Fruit fly (Drosophila melanogaster) whole organism: ENCODE data around the gene CG12715.

Experiments
- CG8478 ChIP-seq: fragments of >200 bp; optimal IDR thresholded peaks from 2 replicates; lab custom pipeline; 2018; ENCODE audit warnings: inconsistent platforms
- Dll ChIP-seq: fragments of >200 bp; optimal IDR thresholded peaks from 2 replicates; lab custom pipeline; 2017
- EcR ChIP-seq, 2 experiments: fragments of >200 bp; optimal IDR thresholded peaks; 2 replicates each; lab custom pipeline; 2017; ENCODE audit warnings: missing biosample characterization in 2 of 2, missing genetic modification characterization in 2 of 2, missing genetic modification reagents in 2 of 2
- pan ChIP-seq: fragments of >200 bp; optimal IDR thresholded peaks from 2 replicates; lab custom pipeline; 2017
- psq ChIP-seq: fragments of >200 bp; optimal IDR thresholded peaks from 2 replicates; lab custom pipeline; 2017
- usp ChIP-seq: fragments of >200 bp; optimal IDR thresholded peaks from 2 replicates; lab custom pipeline; 2017; ENCODE audit warnings: missing biosample characterization, missing genetic modification characterization, mixed read lengths

Gene CG12715

DNA sequence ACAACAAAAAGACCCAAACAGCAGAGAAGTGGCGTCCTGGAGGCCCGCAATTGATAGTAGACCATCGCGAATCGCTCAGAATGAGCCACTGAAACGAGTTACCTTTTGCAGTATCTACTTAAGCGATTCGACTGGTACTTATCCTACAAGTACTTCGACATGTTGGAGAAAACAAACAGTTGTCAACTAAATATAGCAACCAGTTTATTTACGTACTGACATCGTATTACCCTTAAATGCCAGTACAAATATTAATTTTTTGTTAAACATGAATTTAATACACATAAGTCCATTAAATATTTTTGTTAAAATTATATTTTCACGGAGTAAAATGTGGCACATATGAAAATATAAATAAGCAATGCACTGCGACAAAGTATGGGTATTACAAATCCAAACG lies at the start of gene CG12715:
CG12715 (minus strand) TSS at position 101 of the 400 bp plus-strand sequence.
- TF ChIP-seq pan (lab: Kevin White, UChicago) = no peak
- no peak for TF ChIP-seq Dll
- no peak for TF ChIP-seq CG8478 (lab: Kevin White, UChicago)
- TF ChIP-seq EcR (GFP tag; optimal IDR thresholded peaks at IDR 0.05; lab: Kevin White, UChicago) = no peak
- no peak for TF ChIP-seq usp (GFP tag; lab: Kevin White, UChicago)
- no peak for TF ChIP-seq psq (lab: Kevin White, UChicago)

- TF ChIP-seq EcR (GFP tag; optimal IDR thresholded peaks at IDR 0.05; lab: Kevin White, UChicago) (no peak), Dll (no peak), pan (lab: Kevin White, UChicago) (no peak), usp (GFP tag; lab: Kevin White, UChicago) (no peak), CG8478 (lab: Kevin White, UChicago) (no peak), psq (lab: Kevin White, UChicago) (no peak)
These were observed 49.4 kb upstream of the CG12715 start for dm6 chrX:13104571-13104970.

- TF ChIP-seq Dll (no peak), usp (GFP tag; lab: Kevin White, UChicago) (no peak), CG8478 (lab: Kevin White, UChicago) (no peak), pan (lab: Kevin White, UChicago) (no peak), EcR (GFP tag; optimal IDR thresholded peaks at IDR 0.05; lab: Kevin White, UChicago) (no peak), psq (lab: Kevin White, UChicago) (no peak)
These were observed 46.7 kb upstream of the CG12715 start for dm6 chrX:13101817-13102216.

DNA sequence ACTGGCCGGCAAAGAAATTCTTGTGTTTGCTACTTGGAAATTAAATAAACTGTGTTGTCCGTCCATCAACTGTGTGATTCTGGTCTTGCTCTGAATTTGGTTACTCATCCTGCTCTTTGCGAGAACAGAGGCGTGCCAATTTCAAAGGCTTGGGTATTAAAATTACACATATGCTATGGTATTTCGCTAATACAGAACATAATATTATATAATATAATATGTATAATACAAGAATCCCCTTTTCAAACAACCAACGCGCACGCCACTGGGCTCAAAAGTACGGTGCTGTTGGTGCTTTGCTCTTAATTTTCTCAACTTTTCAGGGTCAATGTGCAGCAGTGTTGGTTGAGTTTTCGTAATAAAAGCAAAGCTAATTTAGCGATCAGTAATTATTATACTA lies 44.8 kb upstream of the CG12715 start:
- no peak for TF ChIP-seq psq (lab: Kevin White, UChicago)
- TF ChIP-seq pan (lab: Kevin White, UChicago) = no peak
- TF ChIP-seq EcR (GFP tag; optimal IDR thresholded peaks at IDR 0.05; lab: Kevin White, UChicago) = no peak

DNA sequence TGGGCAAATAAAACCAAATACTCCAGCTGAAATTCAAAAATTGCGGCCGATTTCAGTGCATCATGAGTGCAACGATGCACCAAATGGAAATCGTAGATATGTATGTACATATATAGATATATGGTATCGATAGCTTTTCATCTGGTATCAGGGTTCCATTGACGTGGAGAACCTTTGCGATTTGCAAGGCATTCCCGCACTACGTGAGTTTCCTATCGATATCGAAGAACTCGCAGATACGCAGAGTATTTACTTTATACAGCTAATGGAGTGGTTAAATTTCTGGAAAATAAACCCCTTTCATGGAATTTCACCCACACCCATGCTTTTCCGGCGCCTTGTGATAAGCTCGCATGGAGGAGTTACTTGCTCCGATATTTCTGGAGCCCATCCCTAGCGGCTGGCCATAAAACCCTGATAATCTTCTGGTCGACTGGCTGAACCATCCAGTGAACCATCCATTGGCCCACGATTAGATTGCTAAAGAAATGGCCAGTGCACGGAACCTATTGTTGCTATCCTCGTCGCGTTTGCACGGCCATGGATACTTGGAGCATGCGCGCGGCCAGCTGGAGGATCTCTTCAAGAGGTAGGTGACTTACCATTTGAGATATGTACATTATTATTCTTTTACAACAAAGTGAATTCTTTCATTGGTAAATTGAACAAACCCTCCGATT lies 39.1 kb upstream of the CG12715 start, which contains the start of gene CG2200:
CG2200 (plus strand) TSS at position 215 of the 680 bp plus-strand sequence.
- TF ChIP-seq usp (GFP tag; lab: Kevin White, UChicago) = no peak
- TF ChIP-seq EcR (GFP tag; optimal IDR thresholded peaks at IDR 0.05; lab: Kevin White, UChicago) = no peak
- no peak for TF ChIP-seq psq (lab: Kevin White, UChicago)

DNA sequence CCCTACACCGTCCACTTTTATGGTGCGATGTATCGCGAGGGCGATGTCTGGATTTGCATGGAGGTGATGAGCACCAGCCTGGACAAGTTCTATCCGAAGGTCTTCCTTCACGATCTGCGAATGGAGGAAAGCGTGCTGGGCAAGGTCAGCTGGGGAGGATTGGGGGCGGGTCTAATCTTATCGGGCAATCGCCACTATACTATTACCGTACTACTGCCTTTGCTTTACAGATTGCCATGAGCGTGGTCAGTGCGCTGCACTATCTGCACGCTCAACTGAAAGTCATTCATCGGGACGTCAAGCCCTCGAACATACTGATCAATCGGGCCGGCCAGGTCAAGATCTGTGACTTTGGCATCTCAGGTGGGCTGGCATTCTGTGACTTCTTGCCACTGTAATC lies 36.7 kb upstream of the CG12715 start:
- no peak for TF ChIP-seq psq (lab: Kevin White, UChicago)
- TF ChIP-seq Dll = no peak
- TF ChIP-seq pan (lab: Kevin White, UChicago) = no peak
- TF ChIP-seq EcR (GFP tag; optimal IDR thresholded peaks at IDR 0.05; lab: Kevin White, UChicago) = no peak
- TF ChIP-seq usp (GFP tag; lab: Kevin White, UChicago) = no peak
- TF ChIP-seq CG8478 (lab: Kevin White, UChicago) = no peak

DNA sequence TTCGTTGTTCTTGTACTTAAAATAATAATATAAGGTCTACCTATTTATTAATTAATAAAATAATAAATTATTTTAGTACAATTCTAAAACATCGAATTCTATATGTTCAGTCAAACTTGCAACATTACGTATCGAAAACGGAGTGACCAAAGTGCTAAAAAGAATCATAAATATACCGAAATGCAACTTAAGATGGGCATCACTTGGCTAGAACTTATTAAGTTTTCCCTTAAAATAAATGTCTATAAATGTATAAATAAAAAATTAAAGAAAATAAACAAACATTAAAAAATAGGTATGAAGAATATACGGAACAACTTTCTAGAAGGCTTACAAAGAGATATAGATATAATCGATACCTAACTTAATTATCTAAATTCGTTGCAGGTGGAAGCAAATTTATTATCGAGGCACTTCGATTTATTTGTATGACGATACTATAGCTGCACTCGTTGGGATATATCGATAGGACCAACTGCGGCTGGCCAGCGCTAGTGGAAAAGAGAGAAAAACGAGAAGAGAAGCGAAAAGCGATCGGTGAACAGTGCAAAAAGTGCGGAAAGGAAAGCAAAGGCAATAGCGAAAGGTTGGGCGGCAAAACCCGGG lies 35.6 kb upstream of the CG12715 start, which contains the start of gene lic:
lic (plus strand) TSS at position 490 of the 606 bp plus-strand sequence.
- TF ChIP-seq pan (lab: Kevin White, UChicago) = no peak
- TF ChIP-seq Dll = no peak
- no peak for TF ChIP-seq EcR (GFP tag; optimal IDR thresholded peaks at IDR 0.05; lab: Kevin White, UChicago)

dm6 chrX:13089920-13090655 lies 35.0 kb upstream of the CG12715 start, which contains the start of gene hep:
hep (minus strand) TSS chrX:13090434.
- TF ChIP-seq EcR (GFP tag; optimal IDR thresholded peaks at IDR 0.05; lab: Kevin White, UChicago) (no peak), Dll (peak; percentile 45), CG8478 (lab: Kevin White, UChicago) (peak; percentile 66)

DNA sequence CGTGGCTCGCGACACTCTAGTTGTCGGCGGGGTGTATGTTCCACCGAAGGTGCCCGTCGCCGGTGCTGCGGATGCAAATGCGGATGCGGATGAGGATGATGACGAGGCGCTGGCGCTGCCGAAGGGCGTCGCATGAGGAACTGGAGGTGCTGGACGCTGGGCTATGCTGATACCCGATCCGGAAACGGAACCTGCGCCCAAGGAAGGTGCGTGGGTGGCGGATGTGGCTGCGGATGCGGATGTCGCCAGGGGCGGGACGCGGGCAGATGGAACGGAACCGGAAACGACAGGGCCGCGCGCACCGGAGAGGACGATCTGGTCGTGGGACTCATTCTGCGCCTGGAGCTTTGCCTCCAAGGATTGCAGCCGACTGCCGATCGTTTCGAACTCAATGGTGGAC lies 34.2 kb upstream of the CG12715 start:
- TF ChIP-seq psq (lab: Kevin White, UChicago) = no peak
- TF ChIP-seq pan (lab: Kevin White, UChicago) = no peak
- no peak for TF ChIP-seq CG8478 (lab: Kevin White, UChicago)
- no peak for TF ChIP-seq Dll
- no peak for TF ChIP-seq EcR (GFP tag; optimal IDR thresholded peaks at IDR 0.05; lab: Kevin White, UChicago)
- no peak for TF ChIP-seq usp (GFP tag; lab: Kevin White, UChicago)

dm6 chrX:13088025-13088805 lies 33.1 kb upstream of the CG12715 start:
- TF ChIP-seq pan (lab: Kevin White, UChicago) (no peak), psq (lab: Kevin White, UChicago) (no peak), CG8478 (lab: Kevin White, UChicago) (no peak), usp (GFP tag; lab: Kevin White, UChicago) (no peak), Dll (no peak), EcR (GFP tag; optimal IDR thresholded peaks at IDR 0.05; lab: Kevin White, UChicago) (no peak)

DNA sequence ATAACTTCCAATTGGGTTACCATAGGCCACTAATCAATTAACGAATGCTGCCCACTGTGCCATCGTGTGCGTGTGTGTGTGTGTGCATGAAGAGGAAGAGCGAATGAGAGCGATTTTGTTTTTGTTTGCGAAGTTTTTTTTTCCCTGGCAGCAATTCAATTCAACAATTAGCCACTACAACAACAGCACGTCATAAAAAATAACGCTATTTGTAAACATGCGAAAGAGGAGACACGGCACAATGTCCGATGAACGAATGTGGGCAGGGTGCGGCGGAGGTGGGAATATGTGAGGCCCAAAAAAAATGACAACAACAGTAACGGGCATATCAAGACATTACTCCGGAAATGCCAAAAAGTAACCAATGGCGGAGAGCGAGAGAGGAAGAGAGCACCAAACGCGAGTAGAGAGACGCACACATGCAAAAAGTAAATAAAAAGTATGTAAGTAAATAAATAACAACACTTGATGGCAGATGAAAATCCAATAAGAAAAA lies 32.3 kb upstream of the CG12715 start:
- TF ChIP-seq Dll = peak; percentile 15
- TF ChIP-seq psq (lab: Kevin White, UChicago) = no peak
